Worm (Caenorhabditis elegans) whole organism, mixed stage, embryonic: Measurements from ENCODE around the gene nhr-105.

Source experiments
- nhr-237 ChIP-seq: fragments of 150-350 bp; optimal IDR thresholded peaks from 2 replicates; lab custom pipeline; 2014; ENCODE audit warnings: missing biosample characterization, missing genetic modification characterization
- unc-62 ChIP-seq: fragments of 150-350 bp; optimal IDR thresholded peaks from 2 replicates; lab custom pipeline; 2014; ENCODE audit warnings: missing biosample characterization, missing genetic modification reagents, missing genetic modification characterization
- ztf-11 ChIP-seq: fragments of 150-350 bp; optimal IDR thresholded peaks from 2 replicates; lab custom pipeline; 2014; ENCODE audit warnings: missing biosample characterization, missing genetic modification characterization

DNA sequence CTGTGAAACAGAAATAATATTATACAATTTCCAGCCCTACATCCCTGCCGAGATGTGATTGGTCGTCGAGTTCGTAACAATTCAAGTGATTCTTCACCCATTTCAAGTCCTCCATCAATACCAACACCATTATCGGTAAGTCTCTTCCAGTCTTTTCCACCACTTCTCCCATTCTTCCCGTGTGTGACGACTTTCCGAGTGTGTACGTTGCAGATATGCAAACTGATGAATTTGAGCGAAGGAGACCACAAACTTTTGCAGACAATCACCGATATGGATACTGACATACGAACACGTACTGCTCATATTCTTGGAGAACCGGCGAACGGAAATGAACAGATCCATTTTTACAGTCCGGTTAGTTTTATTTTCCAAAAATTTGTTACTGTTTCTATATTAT lies 1.6 kb downstream of the nhr-105 start:
- TF ChIP-seq nhr-237 (no peak), unc-62 (GFP tag; lab: Kevin White, UChicago) (no peak), ztf-11 (no peak)
